Worm (Caenorhabditis elegans): ENCODE data around the gene ant-1.3.

The ant-1.3 gene

DNA sequence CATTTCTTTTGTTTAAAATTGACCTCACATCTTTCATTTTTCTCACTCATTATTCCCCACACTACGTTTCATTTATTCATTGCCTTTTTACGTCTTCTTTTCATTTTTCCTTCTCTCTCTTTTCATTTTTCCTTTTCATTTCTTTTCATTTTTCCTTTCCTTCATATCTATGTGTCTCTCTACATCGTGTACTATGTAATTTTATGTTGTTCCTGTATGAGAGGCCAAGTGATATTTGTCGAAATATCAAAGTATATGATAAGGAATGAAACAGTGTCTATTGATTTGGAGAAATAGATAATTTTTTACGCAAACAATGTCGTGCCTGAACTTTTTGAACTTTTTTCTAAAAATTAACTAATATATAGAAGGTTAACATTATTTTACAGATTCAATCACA is 7.4 kb upstream of the ant-1.3 start:
- TF ChIP-seq mef-2 (tag; optimal IDR thresholded peaks at IDR 0.05) (no peak), lin-35 (GFP tag; optimal IDR thresholded peaks at IDR 0.05) (peak in 1 of 2 experiments; percentile 50), nhr-11 (tag; optimal IDR thresholded peaks at IDR 0.05) (no peak), mab-9 (GFP tag; IDR thresholded peaks at IDR 0.05) (no peak), sup-37 (GFP tag; optimal IDR thresholded peaks at IDR 0.05) (no peak), nhr-85 (tag) (peak; percentile 59), rnt-1 (tag; optimal IDR thresholded peaks at IDR 0.05) (no peak), tbx-2 (tag; optimal IDR thresholded peaks at IDR 0.05) (no peak), vab-15 (tag; optimal IDR thresholded peaks at IDR 0.05) (no peak), snu-23 (GFP tag; optimal IDR thresholded peaks at IDR 0.05) (peak; percentile 33), elt-2 (tag; optimal IDR thresholded peaks at IDR 0.05) (peak; percentile 56), efl-1 (optimal IDR thresholded peaks at IDR 0.05) (no peak), efl-1 (GFP tag; optimal IDR thresholded peaks at IDR 0.05 in 1 of 2) (peak in 1 of 2 experiments; percentile 6), lin-39 (tag; optimal IDR thresholded peaks at IDR 0.05) (no peak), lsy-2 (tag; optimal IDR thresholded peaks at IDR 0.05) (peak in 1 of 2 experiments; percentile 40), ztf-4 (tag; optimal IDR thresholded peaks at IDR 0.05) (peak; percentile 5), lin-14 (GFP tag; optimal IDR thresholded peaks at IDR 0.05) (peak; percentile 64), elt-3 (tag; optimal IDR thresholded peaks at IDR 0.05) (peak in 5 of 6 experiments; percentile 49 to 81 (median 66)), nhr-20 (tag; optimal IDR thresholded peaks at IDR 0.05) (peak; percentile 41), blmp-1 (tag; optimal IDR thresholded peaks at IDR 0.05) (peak; percentile 98), nhr-71 (tag; optimal IDR thresholded peaks at IDR 0.05) (peak; percentile 36), fos-1 (tag; optimal IDR thresholded peaks at IDR 0.05) (no peak), mep-1 (tag; optimal IDR thresholded peaks at IDR 0.05) (peak; percentile 30), C16A3.4 (tag; optimal IDR thresholded peaks at IDR 0.05) (peak; percentile 14), nhr-90 (tag; optimal IDR thresholded peaks at IDR 0.05; ENCODE audit: poor library complexity) (no peak), sox-4 (tag; optimal IDR thresholded peaks at IDR 0.05) (no peak)

ce11 chrIV:9714264-9714663 is 5.2 kb upstream of the ant-1.3 start:
- no peak for TF ChIP-seq dsc-1 (tag; optimal IDR thresholded peaks at IDR 0.05)
- TF ChIP-seq efl-1 (optimal IDR thresholded peaks at IDR 0.05) = no peak
- peak in 1 of 2 experiments; percentile 48 for TF ChIP-seq efl-1 (GFP tag; optimal IDR thresholded peaks at IDR 0.05 in 1 of 2)

DNA sequence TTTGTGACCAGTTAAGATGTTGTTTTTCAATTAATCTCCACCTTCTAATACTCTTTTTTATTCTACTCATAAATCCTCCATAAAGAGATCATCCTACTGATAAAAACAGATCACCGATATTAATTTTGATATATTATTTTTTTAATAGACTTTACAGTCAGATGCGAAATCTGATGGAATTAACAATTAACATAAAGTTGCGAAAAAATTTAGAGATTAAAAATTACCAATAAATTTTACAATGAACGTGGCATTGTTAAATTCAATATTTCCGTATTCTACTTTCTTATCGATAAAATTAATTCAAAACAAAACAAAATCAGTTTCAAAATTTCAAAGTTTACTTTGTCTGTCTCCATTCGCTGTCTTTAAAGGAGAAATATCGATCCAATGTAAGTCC is 3.7 kb upstream of the ant-1.3 start, which contains the start of gene K01H12.4:
K01H12.4 (plus strand) TSS at position 301 of the 400 bp plus-strand sequence.
- TF ChIP-seq nhr-90 (tag; optimal IDR thresholded peaks at IDR 0.05; ENCODE audit: poor library complexity) (no peak), ztf-11 (tag; optimal IDR thresholded peaks at IDR 0.05) (no peak), pag-3 (tag; optimal IDR thresholded peaks at IDR 0.05; ENCODE audit: borderline replicate concordance, insufficient read depth) (no peak), xbp-1 (tag; optimal IDR thresholded peaks at IDR 0.05) (no peak), jun-1 (tag; optimal IDR thresholded peaks at IDR 0.05) (no peak), ceh-90 (tag; optimal IDR thresholded peaks at IDR 0.05) (no peak), ces-1 (GFP tag; optimal IDR thresholded peaks at IDR 0.05) (no peak), lin-15B (tag; optimal IDR thresholded peaks at IDR 0.05) (no peak), efl-3 (GFP tag; optimal IDR thresholded peaks at IDR 0.05) (no peak), ztf-4 (tag; optimal IDR thresholded peaks at IDR 0.05) (no peak), sup-37 (GFP tag; optimal IDR thresholded peaks at IDR 0.05) (no peak), aly-2 (tag; optimal IDR thresholded peaks at IDR 0.05) (no peak), unc-98 (GFP tag; IDR thresholded peaks at IDR 0.05) (no peak), nhr-71 (tag; optimal IDR thresholded peaks at IDR 0.05) (no peak), ama-1 (optimal IDR thresholded peaks at IDR 0.05) (no peak), mep-1 (tag; optimal IDR thresholded peaks at IDR 0.05) (no peak), lsy-2 (tag; optimal IDR thresholded peaks at IDR 0.05) (no peak), fkh-10 (GFP tag; optimal IDR thresholded peaks at IDR 0.05) (no peak)
